Worm (Caenorhabditis elegans): ENCODE measurements around the gene ZK686.1.

DNA sequence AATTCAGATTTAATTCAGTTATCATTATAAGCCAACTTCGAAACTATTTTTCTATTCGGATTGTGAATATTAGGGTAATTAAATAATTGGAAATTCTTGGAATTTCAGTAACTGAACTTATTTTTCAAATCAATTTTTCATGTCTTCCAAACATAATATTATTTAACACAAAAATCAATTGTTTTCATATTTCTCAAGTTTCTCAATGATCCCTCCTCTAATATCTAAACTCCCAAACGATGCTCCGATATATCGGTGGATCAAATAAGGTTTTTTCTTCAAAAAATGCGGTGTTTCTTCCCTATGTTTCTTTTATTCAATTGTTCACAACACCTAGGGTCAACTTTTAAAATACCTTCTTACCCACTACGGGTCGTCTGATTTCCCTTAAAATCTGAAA lies 43.5 kb downstream of the ZK686.1 start:
- TF ChIP-seq R02D3.7 (tag; optimal IDR thresholded peaks at IDR 0.05): no peak
- TF ChIP-seq nhr-129 (tag; optimal IDR thresholded peaks at IDR 0.05): no peak
- TF ChIP-seq aly-2 (tag; optimal IDR thresholded peaks at IDR 0.05): no peak
- no peak for TF ChIP-seq snpc-4 (tag; optimal IDR thresholded peaks at IDR 0.05)

Data from whole organism, L2 larva.